Fruit fly (Drosophila melanogaster): ENCODE data around the gene CG11722.
A peak's percentile ranks its signal among the peaks of the same experiment; 100 is the strongest.

Gene CG11722

DNA sequence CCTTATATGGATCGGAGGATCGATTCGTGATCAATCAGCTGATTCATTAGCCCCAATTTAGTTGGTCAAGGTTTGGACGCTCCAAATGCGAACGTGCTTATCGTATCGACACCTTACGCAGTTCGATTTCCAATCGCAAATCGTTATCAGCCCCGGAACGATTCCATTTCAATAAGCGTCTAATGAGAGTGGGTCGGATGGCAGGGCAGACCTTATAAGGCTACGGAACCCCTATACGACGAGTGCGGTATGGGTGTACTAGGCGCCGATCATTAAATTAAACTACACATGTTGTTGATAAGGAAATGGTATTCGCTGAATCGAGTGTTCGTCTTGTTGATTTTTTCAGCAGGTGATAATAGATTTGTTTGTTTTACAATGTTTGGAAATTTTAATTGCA lies 9.6 kb downstream of the CG11722 start:
- TF ChIP-seq sisA (GFP tag; IDR thresholded peaks at IDR 0.05) = no peak
- no peak for TF ChIP-seq CG15073 (GFP tag; optimal IDR thresholded peaks at IDR 0.05)
- no peak for TF ChIP-seq caup (GFP tag; optimal IDR thresholded peaks at IDR 0.05; ENCODE audit: severe bottlenecking)
- no peak for TF ChIP-seq Antp (GFP tag; optimal IDR thresholded peaks at IDR 0.05)
- no peak for TF ChIP-seq HmgD (GFP tag; optimal IDR thresholded peaks at IDR 0.05)
- no peak for TF ChIP-seq Hsf (GFP tag; optimal IDR thresholded peaks at IDR 0.05)
- TF ChIP-seq her (GFP tag; optimal IDR thresholded peaks at IDR 0.05) = no peak
- no peak for TF ChIP-seq knrl (GFP tag; IDR thresholded peaks at IDR 0.05; ENCODE audit: partially characterized antibody)
- no peak for TF ChIP-seq HLH54F (GFP tag; optimal IDR thresholded peaks at IDR 0.05)
- no peak for TF ChIP-seq nerfin-2 (GFP tag; IDR thresholded peaks at IDR 0.05; ENCODE audit: partially characterized antibody)
- no peak for TF ChIP-seq CG3847 (GFP tag; IDR thresholded peaks at IDR 0.05)
- TF ChIP-seq insv (GFP tag; optimal IDR thresholded peaks at IDR 0.05) = no peak
- no peak for TF ChIP-seq Lim3 (GFP tag; IDR thresholded peaks at IDR 0.05)
- TF ChIP-seq Opbp (GFP tag; IDR thresholded peaks at IDR 0.05; ENCODE audit: partially characterized antibody) = no peak
- 0 out of 2 replicates have a peak, but pooled peaks have one; percentile 36 for TF ChIP-seq Awh (GFP tag; IDR thresholded peaks at IDR 0.05)
- no peak for TF ChIP-seq CG4707 (GFP tag; optimal IDR thresholded peaks at IDR 0.05)
- TF ChIP-seq CG12744 (GFP tag; optimal IDR thresholded peaks at IDR 0.05) = no peak
- TF ChIP-seq pita (GFP tag; optimal IDR thresholded peaks at IDR 0.05) = no peak
- TF ChIP-seq dmrt11E (tag; optimal IDR thresholded peaks at IDR 0.05) = no peak
- TF ChIP-seq sd (tag; optimal IDR thresholded peaks at IDR 0.05) = peak; percentile 53
- TF ChIP-seq CG10274 (GFP tag; optimal IDR thresholded peaks at IDR 0.05) = no peak
- TF ChIP-seq Dll (GFP tag; IDR thresholded peaks at IDR 0.05; ENCODE audit: partially characterized antibody) = no peak
- TF ChIP-seq luna (GFP tag; optimal IDR thresholded peaks at IDR 0.05) = no peak
- no peak for TF ChIP-seq mam (GFP tag; optimal IDR thresholded peaks at IDR 0.05)
- no peak for TF ChIP-seq BEAF-32 (GFP tag; optimal IDR thresholded peaks at IDR 0.05)
- TF ChIP-seq fu2 (GFP tag; optimal IDR thresholded peaks at IDR 0.05) = no peak
- TF ChIP-seq CG4424 (GFP tag; optimal IDR thresholded peaks at IDR 0.05) = no peak
- TF ChIP-seq Aef1 (GFP tag; IDR thresholded peaks at IDR 0.05) = no peak
- TF ChIP-seq Xbp1 (GFP tag; optimal IDR thresholded peaks at IDR 0.05) = no peak
- TF ChIP-seq rib (GFP tag; IDR thresholded peaks at IDR 0.05) = 0 out of 2 replicates have a peak, but pooled peaks have one; percentile 13
- TF ChIP-seq en (GFP tag; optimal IDR thresholded peaks at IDR 0.05) = no peak
- TF ChIP-seq GATAe (GFP tag; conservative IDR thresholded peaks at IDR 0.05) = peak; percentile 71
- TF ChIP-seq Gsc (GFP tag; IDR thresholded peaks at IDR 0.05) = no peak
- TF ChIP-seq ind (GFP tag; optimal IDR thresholded peaks at IDR 0.05) = no peak
- no peak for TF ChIP-seq Poxn (GFP tag; IDR thresholded peaks at IDR 0.05)
- peak; percentile 95 for TF ChIP-seq mirr (GFP tag; optimal IDR thresholded peaks at IDR 0.05)
- no peak for TF ChIP-seq CG7357 (GFP tag; IDR thresholded peaks at IDR 0.05)
- no peak for TF ChIP-seq CG6689 (GFP tag; IDR thresholded peaks at IDR 0.05)
- TF ChIP-seq E2f2 (GFP tag; IDR thresholded peaks at IDR 0.05) = no peak
- no peak for TF ChIP-seq CG4404 (GFP tag; IDR thresholded peaks at IDR 0.05)
- TF ChIP-seq Dip3 (GFP tag; optimal IDR thresholded peaks at IDR 0.05) = no peak
- peak in 1 of 2 experiments; percentile 59 for TF ChIP-seq Pdp1 (GFP tag; optimal IDR thresholded peaks at IDR 0.05)
- no peak for TF ChIP-seq crol (GFP tag; IDR thresholded peaks at IDR 0.05)
- no peak for TF ChIP-seq YL-1 (GFP tag; optimal IDR thresholded peaks at IDR 0.05)
- no peak for TF ChIP-seq bowl (GFP tag; IDR thresholded peaks at IDR 0.05)
- no peak for TF ChIP-seq CG1602 (GFP tag; optimal IDR thresholded peaks at IDR 0.05)
- no peak for TF ChIP-seq run (tag; optimal IDR thresholded peaks at IDR 0.05)
- TF ChIP-seq salm (tag; optimal IDR thresholded peaks at IDR 0.05) = no peak
- no peak for TF ChIP-seq fd102C (GFP tag; optimal IDR thresholded peaks at IDR 0.05)
- TF ChIP-seq CG4820 (GFP tag; optimal IDR thresholded peaks at IDR 0.05) = no peak
- TF ChIP-seq CG6813 (GFP tag; optimal IDR thresholded peaks at IDR 0.05) = no peak
- TF ChIP-seq CTCF (GFP tag; optimal IDR thresholded peaks at IDR 0.05) = no peak
- no peak for TF ChIP-seq CG4617 (GFP tag; optimal IDR thresholded peaks at IDR 0.05; ENCODE audit: borderline replicate concordance)

All from whole organism, embryonic.